Worm (Caenorhabditis elegans) whole organism, mixed stage, embryonic: ENCODE measurements around the gene cnc-2.

Experiments
- M03D4.4 ChIP-seq: sonication (generic microtip); optimal IDR thresholded peaks from 2 replicates; lab custom pipeline; 2017; ENCODE audit warnings: mild to moderate bottlenecking, missing genetic modification characterization, missing compliant biosample characterization
- bed-3 ChIP-seq: fragments of 200-800 bp; sonication (Bioruptor generic); optimal IDR thresholded peaks from 3 replicates; lab custom pipeline; 2018; ENCODE audit warnings: mild to moderate bottlenecking, missing genetic modification characterization, moderate library complexity, missing compliant biosample characterization
- blmp-1 ChIP-seq: fragments of 150-350 bp; optimal IDR thresholded peaks from 2 replicates; lab custom pipeline; 2014; ENCODE audit warnings: missing biosample characterization, missing genetic modification characterization
- ceh-39 ChIP-seq: fragments of 150-350 bp; optimal IDR thresholded peaks from 2 replicates; lab custom pipeline; 2014; ENCODE audit warnings: missing biosample characterization, missing genetic modification characterization
- ceh-43 ChIP-seq: fragments of 200-800 bp; sonication (Bioruptor generic); optimal IDR thresholded peaks from 2 replicates; lab custom pipeline; 2018; ENCODE audit warnings: mild to moderate bottlenecking, missing genetic modification characterization, moderate library complexity, missing compliant biosample characterization
- ceh-83 ChIP-seq: fragments of 200-800 bp; sonication (Bioruptor generic); optimal IDR thresholded peaks from 2 replicates; lab custom pipeline; 2018; ENCODE audit warnings: mild to moderate bottlenecking, missing genetic modification characterization, missing compliant biosample characterization
- ces-1 ChIP-seq: fragments of 150-350 bp; optimal IDR thresholded peaks from 2 replicates; lab custom pipeline; 2014; ENCODE audit warnings: missing biosample characterization, missing genetic modification reagents, missing genetic modification characterization
- cnd-1 ChIP-seq: fragments of 200-800 bp; sonication (Bioruptor generic); optimal IDR thresholded peaks from 2 replicates; lab custom pipeline; 2018; ENCODE audit warnings: mild to moderate bottlenecking, missing genetic modification characterization, missing compliant biosample characterization
- drap-1 ChIP-seq: fragments of 200-800 bp; sonication (Bioruptor generic); optimal IDR thresholded peaks from 3 replicates; lab custom pipeline; 2018; ENCODE audit warnings: mild to moderate bottlenecking, missing genetic modification characterization, missing compliant biosample characterization
- elt-1 ChIP-seq: sonication (generic microtip); optimal IDR thresholded peaks from 2 replicates; lab custom pipeline; 2017; ENCODE audit warnings: missing genetic modification characterization, mild to moderate bottlenecking, missing compliant biosample characterization, antibody characterized with exemption, moderate library complexity, borderline replicate concordance; ENCODE audit not compliant: insufficient read depth
- elt-3 ChIP-seq: fragments of 150-350 bp; optimal IDR thresholded peaks from 2 replicates; lab custom pipeline; 2014; ENCODE audit warnings: missing biosample characterization, missing genetic modification characterization
- flh-1 ChIP-seq: fragments of 200-800 bp; sonication (Bioruptor generic); optimal IDR thresholded peaks from 2 replicates; lab custom pipeline; 2018; ENCODE audit warnings: mild to moderate bottlenecking, missing genetic modification characterization, moderate library complexity, missing compliant biosample characterization
- ham-2 ChIP-seq: fragments of 200-800 bp; sonication (Bioruptor generic); optimal IDR thresholded peaks from 2 replicates; lab custom pipeline; 2018; ENCODE audit warnings: mild to moderate bottlenecking, missing genetic modification characterization, missing compliant biosample characterization
- hlh-1 ChIP-seq: fragments of 150-350 bp; optimal IDR thresholded peaks from 2 replicates; lab custom pipeline; 2014; ENCODE audit warnings: missing biosample characterization, missing genetic modification reagents, missing genetic modification characterization
- lin-13 ChIP-seq: fragments of 150-350 bp; optimal IDR thresholded peaks from 2 replicates; lab custom pipeline; 2014; ENCODE audit warnings: missing biosample characterization, missing genetic modification characterization
- lin-32 ChIP-seq: fragments of 200-800 bp; sonication (Bioruptor generic); optimal IDR thresholded peaks from 2 replicates; lab custom pipeline; 2018; ENCODE audit warnings: mild to moderate bottlenecking, missing genetic modification characterization, missing compliant biosample characterization
- lsy-2 ChIP-seq: fragments of 150-350 bp; optimal IDR thresholded peaks from 2 replicates; lab custom pipeline; 2014; ENCODE audit warnings: missing biosample characterization, missing genetic modification characterization
- mep-1 ChIP-seq: fragments of 150-350 bp; optimal IDR thresholded peaks from 2 replicates; lab custom pipeline; 2017; ENCODE audit warnings: missing biosample characterization, missing genetic modification reagents, missing genetic modification characterization, inconsistent platforms
- mls-2 ChIP-seq: sonication (generic microtip); optimal IDR thresholded peaks from 2 replicates; lab custom pipeline; 2016; ENCODE audit warnings: mild to moderate bottlenecking, missing genetic modification characterization, moderate library complexity, missing compliant biosample characterization
- nhr-12 ChIP-seq: fragments of 150-350 bp; optimal IDR thresholded peaks from 2 replicates; lab custom pipeline; 2014; ENCODE audit warnings: missing biosample characterization, missing genetic modification characterization
- nhr-237 ChIP-seq: fragments of 150-350 bp; optimal IDR thresholded peaks from 2 replicates; lab custom pipeline; 2014; ENCODE audit warnings: missing biosample characterization, missing genetic modification characterization
- nhr-28 ChIP-seq: fragments of 150-350 bp; optimal IDR thresholded peaks from 2 replicates; lab custom pipeline; 2014; ENCODE audit warnings: missing biosample characterization, missing genetic modification characterization
- pha-4 ChIP-seq: fragments of 150-350 bp; optimal IDR thresholded peaks from 2 replicates; lab custom pipeline; 2018; ENCODE audit warnings: missing biosample characterization, missing genetic modification reagents, missing genetic modification characterization
- sem-2 ChIP-seq: fragments of 200-800 bp; sonication (Bioruptor generic); optimal IDR thresholded peaks from 2 replicates; lab custom pipeline; 2018; ENCODE audit warnings: mild to moderate bottlenecking, missing genetic modification characterization, missing compliant biosample characterization
- snpc-4 ChIP-seq: fragments of 150-350 bp; optimal IDR thresholded peaks from 2 replicates; lab custom pipeline; 2014; ENCODE audit warnings: missing biosample characterization, missing genetic modification characterization
- sptf-1 ChIP-seq: sonication (generic microtip); optimal IDR thresholded peaks from 2 replicates; lab custom pipeline; 2017; ENCODE audit warnings: mild to moderate bottlenecking, missing genetic modification characterization, moderate library complexity, missing compliant biosample characterization
- unc-120 ChIP-seq: sonication (generic microtip); optimal IDR thresholded peaks from 2 replicates; lab custom pipeline; 2017; ENCODE audit warnings: missing genetic modification characterization, missing compliant biosample characterization; ENCODE audit not compliant: poor library complexity, severe bottlenecking
- unc-39 ChIP-seq: fragments of 150-350 bp; optimal IDR thresholded peaks from 2 replicates; lab custom pipeline; 2014; ENCODE audit warnings: missing biosample characterization, missing genetic modification characterization
- unc-62 ChIP-seq: fragments of 150-350 bp; optimal IDR thresholded peaks from 2 replicates; lab custom pipeline; 2014; ENCODE audit warnings: missing biosample characterization, missing genetic modification reagents, missing genetic modification characterization
- zip-8 ChIP-seq: fragments of 150-350 bp; optimal IDR thresholded peaks from 2 replicates; lab custom pipeline; 2014; ENCODE audit warnings: missing biosample characterization, missing genetic modification characterization
- ztf-11 ChIP-seq: fragments of 150-350 bp; optimal IDR thresholded peaks from 2 replicates; lab custom pipeline; 2014; ENCODE audit warnings: missing biosample characterization, missing genetic modification characterization

The cnc-2 gene

DNA sequence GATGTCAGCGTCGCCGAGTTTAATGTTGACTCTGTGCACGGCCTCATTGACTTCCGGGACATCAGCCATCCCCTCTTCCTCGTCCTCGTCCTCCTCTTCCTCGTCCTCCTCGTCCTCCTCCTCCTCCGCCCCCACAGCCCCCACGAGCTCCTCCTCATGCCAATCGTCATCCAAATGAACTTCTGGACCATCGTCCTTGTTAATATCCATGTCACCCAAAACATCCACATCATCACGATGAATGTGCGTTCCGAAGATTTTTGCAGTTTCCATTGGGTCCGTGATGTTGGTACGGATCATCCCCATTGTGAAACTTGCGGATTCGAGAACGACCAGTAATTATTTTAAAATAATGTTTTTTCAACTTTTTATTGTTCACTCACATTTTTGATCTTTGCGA lies 15.6 kb downstream of the cnc-2 start:
- TF ChIP-seq unc-39 (tag; lab: Kevin White, UChicago) (no peak), ham-2 (GFP tag; lab: Kevin White, UChicago) (no peak), sptf-1 (tag; lab: Kevin White, UChicago) (no peak), mep-1 (tag; lab: Kevin White, UChicago) (no peak), ces-1 (no peak), elt-1 (tag; lab: Kevin White, UChicago) (no peak)

ce11 chrV:1433419-1433765 lies 16.6 kb downstream of the cnc-2 start:
- no peak for TF ChIP-seq nhr-28 (tag; lab: Kevin White, UChicago)
- TF ChIP-seq M03D4.4 = no peak
- no peak for TF ChIP-seq blmp-1
- TF ChIP-seq unc-62 (GFP tag; lab: Kevin White, UChicago) = no peak
- no peak for TF ChIP-seq hlh-1 (tag; lab: Kevin White, UChicago)
- no peak for TF ChIP-seq cnd-1
- no peak for TF ChIP-seq nhr-12 (tag; lab: Kevin White, UChicago)
- TF ChIP-seq ztf-11 (tag; lab: Kevin White, UChicago) = no peak
- TF ChIP-seq elt-3 = no peak
- TF ChIP-seq mep-1 (tag; lab: Kevin White, UChicago) = no peak
- no peak for TF ChIP-seq drap-1
- TF ChIP-seq ham-2 (GFP tag; lab: Kevin White, UChicago) = no peak
- TF ChIP-seq nhr-237 = no peak
- TF ChIP-seq ceh-39 = no peak
- TF ChIP-seq zip-8 (tag; lab: Kevin White, UChicago) = no peak
- no peak for TF ChIP-seq unc-120
- no peak for TF ChIP-seq ceh-43 (GFP tag; lab: Kevin White, UChicago)

- no peak for TF ChIP-seq pha-4 (tag; lab: Kevin White, UChicago)
- TF ChIP-seq M03D4.4 = no peak
- no peak for TF ChIP-seq ces-1
- TF ChIP-seq flh-1 (GFP tag; lab: Kevin White, UChicago) = no peak
- TF ChIP-seq elt-3 = no peak
- no peak for TF ChIP-seq mls-2 (tag; lab: Kevin White, UChicago)
- TF ChIP-seq drap-1 = no peak
- no peak for TF ChIP-seq lin-32 (GFP tag; lab: Kevin White, UChicago)
- no peak for TF ChIP-seq unc-39 (tag; lab: Kevin White, UChicago)
- no peak for TF ChIP-seq bed-3 (GFP tag; lab: Kevin White, UChicago)
- TF ChIP-seq elt-1 (tag; lab: Kevin White, UChicago) = no peak
- TF ChIP-seq hlh-1 (tag; lab: Kevin White, UChicago) = no peak
- TF ChIP-seq ceh-83 = no peak
- TF ChIP-seq blmp-1 = no peak
- TF ChIP-seq lsy-2 (tag; lab: Kevin White, UChicago) = no peak
- TF ChIP-seq snpc-4 (tag; lab: Kevin White, UChicago) = no peak
- TF ChIP-seq mep-1 (tag; lab: Kevin White, UChicago) = no peak
Observed at ce11 chrV:1432500-1433418, 17.2 kb downstream of the cnc-2 start.

ce11 chrV:1431702-1432187 lies 18.2 kb downstream of the cnc-2 start, which contains the start of gene ges-1:
Gene ges-1, minus strand, starts transcription at chrV:1432137.
- no peak for TF ChIP-seq sem-2
- TF ChIP-seq elt-3 = no peak
- TF ChIP-seq ham-2 (GFP tag; lab: Kevin White, UChicago) = no peak
- TF ChIP-seq lin-13 (tag; lab: Kevin White, UChicago) = no peak
- TF ChIP-seq nhr-28 (tag; lab: Kevin White, UChicago) = no peak
- TF ChIP-seq pha-4 (tag; lab: Kevin White, UChicago) = no peak

DNA sequence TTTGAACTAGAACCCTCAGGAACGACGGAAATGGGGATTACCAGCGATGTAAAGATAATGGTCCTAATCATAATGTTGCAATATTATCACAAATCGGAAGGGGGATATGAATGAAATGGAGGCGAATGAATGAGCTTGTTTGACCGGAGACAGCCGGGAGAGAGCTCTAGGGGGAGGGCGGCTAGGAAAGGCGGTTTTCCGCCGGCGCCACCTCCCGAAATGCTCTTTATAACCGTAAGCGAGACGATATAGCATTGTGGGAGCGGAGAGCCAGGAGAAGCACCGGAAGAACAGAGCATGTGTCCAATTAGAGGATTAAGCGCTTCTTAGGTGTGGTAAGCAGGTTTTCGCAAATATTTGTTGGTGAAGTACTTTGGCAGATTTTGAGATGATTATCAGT lies 24.4 kb downstream of the cnc-2 start, which contains the start of gene R12A1.3:
TSS of gene R12A1.3 (minus strand) at position 200 of the 400 bp plus-strand sequence.
- TF ChIP-seq mep-1 (tag; lab: Kevin White, UChicago) (no peak), mls-2 (tag; lab: Kevin White, UChicago) (no peak), pha-4 (tag; lab: Kevin White, UChicago) (peak; percentile 9)
